Fruit fly (Drosophila melanogaster) whole organism, embryonic: ENCODE results near the gene CG31321.

Experiments
- CG10462 ChIP-seq: fragments of 200-800 bp; sonication (Bioruptor generic); optimal IDR thresholded peaks from 2 replicates; lab custom pipeline; 2016; ENCODE audit warnings: missing biosample characterization, missing genetic modification characterization
- CG11247 ChIP-seq: fragments of 200-800 bp; sonication (Bioruptor generic); IDR thresholded peaks from 2 replicates; pipeline ENCODE4 v1.3.6; 2022; ENCODE audit warnings: missing biosample characterization, missing genetic modification characterization
- CG13287 ChIP-seq: fragments of 200-800 bp; sonication (Bioruptor generic); IDR thresholded peaks from 2 replicates; pipeline ENCODE4 v1.3.6; 2022; ENCODE audit warnings: missing biosample characterization, missing genetic modification characterization; ENCODE audit not compliant: partially characterized antibody
- CG14441 ChIP-seq: fragments of 200-800 bp; sonication (Bioruptor generic); IDR thresholded peaks from 2 replicates; pipeline ENCODE4 v1.3.6; 2022; ENCODE audit warnings: missing biosample characterization, missing genetic modification characterization
- CG15601 ChIP-seq: fragments of 200-800 bp; sonication (Bioruptor generic); optimal IDR thresholded peaks from 3 replicates; lab custom pipeline; 2019; ENCODE audit warnings: missing biosample characterization, mild to moderate bottlenecking, missing genetic modification characterization, moderate library complexity
- CG18476 ChIP-seq: fragments of 200-800 bp; sonication (Bioruptor generic); optimal IDR thresholded peaks from 2 replicates; lab custom pipeline; 2016; ENCODE audit warnings: missing biosample characterization, mild to moderate bottlenecking, missing genetic modification characterization
- CG2116 ChIP-seq: fragments of 200-800 bp; sonication (Bioruptor generic); optimal IDR thresholded peaks from 3 replicates; lab custom pipeline; 2018; ENCODE audit warnings: missing biosample characterization, mild to moderate bottlenecking, missing genetic modification characterization
- CG2120 ChIP-seq: fragments of 200-800 bp; sonication (Bioruptor generic); optimal IDR thresholded peaks from 3 replicates; lab custom pipeline; 2016; ENCODE audit warnings: missing biosample characterization, missing genetic modification characterization
- CG30403 ChIP-seq: fragments of 200-800 bp; sonication (Bioruptor generic); optimal IDR thresholded peaks from 3 replicates; lab custom pipeline; 2016; ENCODE audit warnings: missing biosample characterization, missing genetic modification characterization
- CG31365 ChIP-seq: fragments of 200-800 bp; sonication (Bioruptor generic); optimal IDR thresholded peaks from 2 replicates; lab custom pipeline; 2018; ENCODE audit warnings: missing biosample characterization, mild to moderate bottlenecking, missing genetic modification characterization
- CG32767 ChIP-seq: fragments of 200-800 bp; sonication (Bioruptor generic); IDR thresholded peaks from 2 replicates; pipeline ENCODE4 v1.3.6; 2022; ENCODE audit warnings: missing biosample characterization, missing genetic modification characterization
- CG34224 ChIP-seq: fragments of 200-800 bp; sonication (Bioruptor generic); IDR thresholded peaks from 3 replicates; pipeline ENCODE4 v1.3.6; 2022; ENCODE audit warnings: missing biosample characterization, missing genetic modification characterization; ENCODE audit not compliant: partially characterized antibody
- CG7372 ChIP-seq: fragments of 200-800 bp; sonication (Bioruptor generic); IDR thresholded peaks from 2 replicates; pipeline ENCODE4 v1.3.6; 2022; ENCODE audit warnings: missing biosample characterization, missing genetic modification characterization
- CG8290 ChIP-seq, 3 experiments: fragments of 200-800 bp; sonication (Bioruptor generic); optimal IDR thresholded peaks; 2 replicates each; lab custom pipeline; 2016 to 2019; ENCODE audit warnings: missing biosample characterization in 3 of 3, missing genetic modification characterization in 3 of 3, mild to moderate bottlenecking in 2 of 3, moderate library complexity in 1 of 3
- CG8388 ChIP-seq: fragments of 200-800 bp; sonication (Bioruptor generic); optimal IDR thresholded peaks from 2 replicates; lab custom pipeline; 2019; ENCODE audit warnings: missing biosample characterization, mild to moderate bottlenecking, missing genetic modification characterization, moderate library complexity
- Chrac-16 ChIP-seq: fragments of 200-800 bp; sonication (Bioruptor generic); optimal IDR thresholded peaks from 3 replicates; lab custom pipeline; 2016; ENCODE audit warnings: missing biosample characterization, missing genetic modification characterization
- D ChIP-seq, 2 experiments: fragments of 200-800 bp in 1 of 2; fragments of >200 bp in 1 of 2; sonication (Bioruptor generic) in 1 of 2; optimal IDR thresholded peaks; 2 replicates in 1 of 2; 3 replicates in 1 of 2; lab custom pipeline; 2017; ENCODE audit warnings: mild to moderate bottlenecking in 1 of 2, missing biosample characterization in 1 of 2, missing genetic modification characterization in 1 of 2, missing genetic modification reagents in 1 of 2
- Doc3 ChIP-seq: fragments of 200-800 bp; sonication (Bioruptor generic); IDR thresholded peaks from 3 replicates; pipeline ENCODE4 v1.3.6; 2022; ENCODE audit warnings: missing biosample characterization, missing genetic modification characterization; ENCODE audit not compliant: partially characterized antibody
- E2f1 ChIP-seq: fragments of 200-800 bp; sonication (Bioruptor generic); IDR thresholded peaks from 2 replicates; pipeline ENCODE4 v1.3.6; 2022; ENCODE audit warnings: missing biosample characterization, missing genetic modification characterization
- E2f2 ChIP-seq: fragments of 200-800 bp; sonication (Bioruptor generic); IDR thresholded peaks from 2 replicates; pipeline ENCODE4 v1.3.6; 2022; ENCODE audit warnings: missing biosample characterization, missing genetic modification characterization
- Fer1 ChIP-seq: fragments of 200-800 bp; sonication (Bioruptor generic); optimal IDR thresholded peaks from 2 replicates; lab custom pipeline; 2017; ENCODE audit warnings: missing biosample characterization, mild to moderate bottlenecking, missing genetic modification characterization
- HLH3B ChIP-seq: fragments of 200-800 bp; sonication (Bioruptor generic); IDR thresholded peaks from 2 replicates; pipeline ENCODE4 v1.3.6; 2022; ENCODE audit warnings: missing biosample characterization, missing genetic modification characterization
- Hmr ChIP-seq: fragments of 200-800 bp; sonication (Bioruptor generic); optimal IDR thresholded peaks from 3 replicates; lab custom pipeline; 2017; ENCODE audit warnings: mild to moderate bottlenecking, missing biosample characterization, missing genetic modification reagents, missing genetic modification characterization
- Hsf ChIP-seq: fragments of 200-800 bp; sonication (Bioruptor generic); optimal IDR thresholded peaks from 3 replicates; lab custom pipeline; 2016; ENCODE audit warnings: missing biosample characterization, missing genetic modification characterization
- MBD-R2 ChIP-seq: fragments of 200-800 bp; sonication (Bioruptor generic); IDR thresholded peaks from 2 replicates; pipeline ENCODE4 v1.3.6; 2022; ENCODE audit warnings: missing biosample characterization, missing genetic modification characterization
- Oli ChIP-seq: fragments of 200-800 bp; sonication (Bioruptor generic); optimal IDR thresholded peaks from 2 replicates; lab custom pipeline; 2018; ENCODE audit warnings: missing biosample characterization, mild to moderate bottlenecking, missing genetic modification characterization, moderate library complexity
- Opbp ChIP-seq: fragments of 200-800 bp; sonication (Bioruptor generic); IDR thresholded peaks from 3 replicates; pipeline ENCODE4 v1.3.6; 2022; ENCODE audit warnings: missing biosample characterization, missing genetic modification characterization; ENCODE audit not compliant: partially characterized antibody
- Side ChIP-seq: fragments of 200-800 bp; sonication (Bioruptor generic); optimal IDR thresholded peaks from 2 replicates; lab custom pipeline; 2016; ENCODE audit warnings: missing biosample characterization, missing genetic modification characterization
- Sry-δ ChIP-seq: fragments of 200-800 bp; sonication (Bioruptor generic); optimal IDR thresholded peaks from 2 replicates; lab custom pipeline; 2016; ENCODE audit warnings: missing biosample characterization, missing genetic modification characterization
- ac ChIP-seq: fragments of 200-800 bp; sonication (Bioruptor generic); optimal IDR thresholded peaks from 3 replicates; lab custom pipeline; 2017; ENCODE audit warnings: missing biosample characterization, mild to moderate bottlenecking, missing genetic modification characterization
- bsh ChIP-seq, 2 experiments: fragments of 200-800 bp; sonication (Bioruptor generic); optimal IDR thresholded peaks; 2 replicates each; lab custom pipeline; 2017 to 2018; ENCODE audit warnings: mild to moderate bottlenecking in 2 of 2, missing biosample characterization in 2 of 2, missing genetic modification characterization in 2 of 2, moderate library complexity in 1 of 2
- caup ChIP-seq: fragments of 200-800 bp; sonication (Bioruptor generic); optimal IDR thresholded peaks from 3 replicates; lab custom pipeline; 2017; ENCODE audit warnings: missing biosample characterization, mild to moderate bottlenecking, missing genetic modification characterization, moderate library complexity; ENCODE audit not compliant: severe bottlenecking
- chif ChIP-seq, 2 experiments: fragments of 200-800 bp; sonication (Bioruptor generic); optimal IDR thresholded peaks; 3 replicates each; lab custom pipeline; 2016; ENCODE audit warnings: missing biosample characterization in 2 of 2, missing genetic modification characterization in 2 of 2
- chm ChIP-seq: fragments of 200-800 bp; sonication (Bioruptor generic); IDR thresholded peaks from 2 replicates; pipeline ENCODE4 v1.3.6; 2022; ENCODE audit warnings: missing biosample characterization, missing genetic modification characterization
- en ChIP-seq: fragments of 200-800 bp; sonication (Bioruptor generic); optimal IDR thresholded peaks from 2 replicates; lab custom pipeline; 2016; ENCODE audit warnings: missing biosample characterization, missing genetic modification characterization
- exex ChIP-seq: fragments of 200-800 bp; sonication (Bioruptor generic); optimal IDR thresholded peaks from 4 replicates; lab custom pipeline; 2018; ENCODE audit warnings: missing biosample characterization, mild to moderate bottlenecking, missing genetic modification characterization, moderate library complexity
- fru ChIP-seq: fragments of >200 bp; optimal IDR thresholded peaks from 2 replicates; lab custom pipeline; 2017
- fu2 ChIP-seq: fragments of 200-800 bp; sonication (Bioruptor generic); optimal IDR thresholded peaks from 2 replicates; lab custom pipeline; 2016; ENCODE audit warnings: missing biosample characterization, missing genetic modification characterization
- gfzf ChIP-seq: fragments of 200-800 bp; sonication (Bioruptor generic); optimal IDR thresholded peaks from 2 replicates; lab custom pipeline; 2016; ENCODE audit warnings: missing biosample characterization, mild to moderate bottlenecking, missing genetic modification characterization, moderate library complexity
- gsb-n ChIP-seq: fragments of 200-800 bp; sonication (Bioruptor generic); optimal IDR thresholded peaks from 3 replicates; lab custom pipeline; 2018; ENCODE audit warnings: missing biosample characterization, mild to moderate bottlenecking, missing genetic modification characterization
- gt ChIP-seq: fragments of 200-800 bp; sonication (Bioruptor generic); IDR thresholded peaks from 2 replicates; pipeline ENCODE4 v1.3.6; 2022; ENCODE audit warnings: missing biosample characterization, missing genetic modification characterization
- lbe ChIP-seq: fragments of 200-800 bp; sonication (Bioruptor generic); optimal IDR thresholded peaks from 2 replicates; lab custom pipeline; 2016; ENCODE audit warnings: missing biosample characterization, mild to moderate bottlenecking, missing genetic modification characterization
- nmo ChIP-seq: fragments of 200-800 bp; sonication (Bioruptor generic); optimal IDR thresholded peaks from 2 replicates; lab custom pipeline; 2018; ENCODE audit warnings: missing biosample characterization, mild to moderate bottlenecking, missing genetic modification characterization, moderate library complexity
- oc ChIP-seq: fragments of 200-800 bp; sonication (Bioruptor generic); optimal IDR thresholded peaks from 2 replicates; lab custom pipeline; 2018; ENCODE audit warnings: missing biosample characterization, mild to moderate bottlenecking, missing genetic modification characterization, moderate library complexity
- p53 ChIP-seq: fragments of 200-800 bp; sonication (Bioruptor generic); optimal IDR thresholded peaks from 2 replicates; lab custom pipeline; 2016; ENCODE audit warnings: missing biosample characterization, missing genetic modification characterization
- slp2 ChIP-seq: fragments of 200-800 bp; sonication (Bioruptor generic); optimal IDR thresholded peaks from 2 replicates; lab custom pipeline; 2016; ENCODE audit warnings: missing biosample characterization, missing genetic modification characterization
- tio ChIP-seq: fragments of 200-800 bp; sonication (Bioruptor generic); optimal IDR thresholded peaks from 2 replicates; lab custom pipeline; 2017; ENCODE audit warnings: missing biosample characterization, missing genetic modification characterization, inconsistent platforms
- tll ChIP-seq, 2 experiments: fragments of 200-800 bp in 1 of 2; fragments of >200 bp in 1 of 2; sonication (Bioruptor generic) in 1 of 2; optimal IDR thresholded peaks; 2 replicates each; lab custom pipeline; 2017 to 2019; ENCODE audit warnings: missing biosample characterization in 2 of 2, missing genetic modification characterization in 2 of 2, mild to moderate bottlenecking in 1 of 2, moderate library complexity in 1 of 2
- trh ChIP-seq: fragments of 200-800 bp; sonication (Bioruptor generic); optimal IDR thresholded peaks from 2 replicates; lab custom pipeline; 2016; ENCODE audit warnings: missing biosample characterization, missing genetic modification characterization

The CG31321 gene

dm6 chr3R:14315912-14316444 is 5.8 kb downstream of the CG31321 start, which contains the start of gene Set8 (continued):
- TF ChIP-seq p53 (GFP tag; lab: Kevin White, UChicago) = no peak
- peak; percentile 59; the same call in 1 of the 3 replicates for TF ChIP-seq CG34224 (GFP tag; lab: Robert Waterston, UW)
- no peak for TF ChIP-seq CG32767 (GFP tag; lab: Robert Waterston, UW)
- TF ChIP-seq D (optimal IDR thresholded peaks at IDR 0.05; lab: Kevin White, UChicago) = no peak
- TF ChIP-seq D (GFP tag; optimal IDR thresholded peaks at IDR 0.05; lab: Kevin White, UChicago) = no peak
- no peak for TF ChIP-seq caup (GFP tag; lab: Kevin White, UChicago)
- no peak for TF ChIP-seq Side (GFP tag; lab: Kevin White, UChicago)
- no peak for TF ChIP-seq fru (lab: Kevin White, UChicago)
- no peak for TF ChIP-seq gt (GFP tag; lab: Robert Waterston, UW)
- peak; percentile 25 for TF ChIP-seq CG2120 (GFP tag; lab: Kevin White, UChicago)
- no peak for TF ChIP-seq fu2 (GFP tag; lab: Kevin White, UChicago)
- TF ChIP-seq gsb-n (tag; lab: Kevin White, UChicago) = no peak
- TF ChIP-seq E2f1 (GFP tag; lab: Robert Waterston, UW) = no peak
- no peak for TF ChIP-seq chif (GFP tag; optimal IDR thresholded peaks at IDR 0.05; lab: Kevin White, UChicago)
- TF ChIP-seq Hmr (GFP tag; lab: Kevin White, UChicago) = no peak
- TF ChIP-seq CG8388 (GFP tag; lab: Kevin White, UChicago) = no peak
- no peak for TF ChIP-seq CG10462 (GFP tag; lab: Kevin White, UChicago)
- TF ChIP-seq bsh (GFP tag; optimal IDR thresholded peaks at IDR 0.05; lab: Kevin White, UChicago) = peak in 1 of 2 experiments; percentile 69
- peak; percentile 1 for TF ChIP-seq CG30403 (GFP tag; lab: Kevin White, UChicago)
- 0 out of 3 replicates have a peak, but pooled peaks have one; percentile 44 for TF ChIP-seq Opbp (GFP tag; lab: Robert Waterston, UW)
- TF ChIP-seq Oli (tag; lab: Kevin White, UChicago) = no peak
- TF ChIP-seq CG14441 = no peak
- 0 out of 2 replicates have a peak, but pooled peaks have one; percentile 28 for TF ChIP-seq chm
- TF ChIP-seq tio = no peak
- TF ChIP-seq CG11247 (GFP tag; lab: Robert Waterston, UW) = no peak
- TF ChIP-seq Fer1 = peak; percentile 11
- 0 out of 2 replicates have a peak, but pooled peaks have one; percentile 30 for TF ChIP-seq E2f2 (GFP tag; lab: Robert Waterston, UW)
- no peak for TF ChIP-seq Hsf
- TF ChIP-seq Doc3 (GFP tag; lab: Robert Waterston, UW) = no peak
- TF ChIP-seq slp2 (GFP tag; lab: Kevin White, UChicago) = no peak
- peak; percentile 25 for TF ChIP-seq CG2116 (GFP tag; lab: Kevin White, UChicago)
- TF ChIP-seq MBD-R2 (GFP tag; lab: Robert Waterston, UW) = peak; percentile 43
- TF ChIP-seq CG18476 (GFP tag; lab: Kevin White, UChicago) = no peak
- peak; percentile 44 for TF ChIP-seq CG15601 (tag; lab: Kevin White, UChicago)
- no peak for TF ChIP-seq oc (tag; lab: Kevin White, UChicago)
- TF ChIP-seq HLH3B (GFP tag; lab: Robert Waterston, UW) = no peak
- no peak for TF ChIP-seq trh (GFP tag; lab: Kevin White, UChicago)
- no peak for TF ChIP-seq Chrac-16 (GFP tag; lab: Kevin White, UChicago)
- no peak for TF ChIP-seq lbe (GFP tag; lab: Kevin White, UChicago)
- TF ChIP-seq exex (tag; lab: Kevin White, UChicago) = no peak
- TF ChIP-seq CG31365 = no peak
- TF ChIP-seq ac (GFP tag; lab: Kevin White, UChicago) = no peak
- TF ChIP-seq Sry-δ = peak; percentile 24
- no peak for TF ChIP-seq CG7372
- TF ChIP-seq nmo (GFP tag; lab: Kevin White, UChicago) = no peak
- no peak for TF ChIP-seq tll (GFP tag; optimal IDR thresholded peaks at IDR 0.05; lab: Kevin White, UChicago)
- peak; percentile 19 for TF ChIP-seq CG8290 (GFP tag; optimal IDR thresholded peaks at IDR 0.05; lab: Kevin White, UChicago)
- no peak for TF ChIP-seq CG8290 (tag; optimal IDR thresholded peaks at IDR 0.05; lab: Kevin White, UChicago)
- TF ChIP-seq en (GFP tag; lab: Kevin White, UChicago) = no peak
- peak; percentile 57; the same call in 1 of the 2 replicates for TF ChIP-seq CG13287 (GFP tag; lab: Robert Waterston, UW)
- peak; percentile 94 for TF ChIP-seq gfzf (GFP tag; lab: Kevin White, UChicago)
